Fruit fly (Drosophila melanogaster): ENCODE data around the gene CG16815.
A peak's percentile ranks its signal among the peaks of the same experiment; 100 is the strongest.

Gene CG16815

dm6 chr2L:13234610-13235489, 5.2 kb downstream of the CG16815 start, which contains the start of gene Mabi:
Gene Mabi (minus strand): TSS chr2L:13234660.
- peak; percentile 32 for TF ChIP-seq cad (GFP tag; optimal IDR thresholded peaks at IDR 0.05)
- TF ChIP-seq p53 (GFP tag; optimal IDR thresholded peaks at IDR 0.05), result peak; percentile 57
- no peak for TF ChIP-seq cg (GFP tag; optimal IDR thresholded peaks at IDR 0.05)
- peak in 1 of 2 experiments; percentile 79 for TF ChIP-seq tll (GFP tag; optimal IDR thresholded peaks at IDR 0.05)
- TF ChIP-seq Kr (GFP tag; optimal IDR thresholded peaks at IDR 0.05), result peak; percentile 63
- no peak for TF ChIP-seq CG3995 (GFP tag; optimal IDR thresholded peaks at IDR 0.05)
- peak; percentile 36 for TF ChIP-seq Ets65A (GFP tag)
- peak; percentile 100 for TF ChIP-seq CG15479 (GFP tag; optimal IDR thresholded peaks at IDR 0.05)
- TF ChIP-seq zen (tag; optimal IDR thresholded peaks at IDR 0.05), result peak; percentile 75
- peak; percentile 11 for TF ChIP-seq pros (GFP tag; optimal IDR thresholded peaks at IDR 0.05)
- peak; percentile 34 for TF ChIP-seq twi (tag; optimal IDR thresholded peaks at IDR 0.05)

dm6 chr2L:13236194-13236593, 6.6 kb downstream of the CG16815 start, which contains the start of gene Jhbp14:
Gene Jhbp14 (plus strand): TSS chr2L:13236494.
- TF ChIP-seq Gug (GFP tag; IDR thresholded peaks at IDR 0.05), result no peak
- no peak for TF ChIP-seq Awh (GFP tag; IDR thresholded peaks at IDR 0.05)
- TF ChIP-seq CG18619 (GFP tag; optimal IDR thresholded peaks at IDR 0.05), result no peak
- no peak for TF ChIP-seq vfl (GFP tag; optimal IDR thresholded peaks at IDR 0.05)
- TF ChIP-seq CG17328 (GFP tag; IDR thresholded peaks at IDR 0.05), result no peak
- TF ChIP-seq CG4360 (GFP tag; IDR thresholded peaks at IDR 0.05), result no peak
- no peak for TF ChIP-seq Hr51 (GFP tag; optimal IDR thresholded peaks at IDR 0.05)

dm6 chr2L:13239689-13240088, 10.1 kb downstream of the CG16815 start, which contains the start of gene Jhbp13:
Gene Jhbp13 (plus strand): TSS chr2L:13239989.
- TF ChIP-seq trem (tag; optimal IDR thresholded peaks at IDR 0.05) (no peak), Sry-δ (GFP tag; optimal IDR thresholded peaks at IDR 0.05) (no peak), aop (GFP tag; IDR thresholded peaks at IDR 0.05) (no peak), pho (GFP tag; optimal IDR thresholded peaks at IDR 0.05) (no peak), Dek (tag; optimal IDR thresholded peaks at IDR 0.05) (no peak), CG32532 (GFP tag; IDR thresholded peaks at IDR 0.05) (no peak), CG14014 (GFP tag; IDR thresholded peaks at IDR 0.05) (no peak), mld (GFP tag; IDR thresholded peaks at IDR 0.05; ENCODE audit: partially characterized antibody) (no peak), CG31441 (GFP tag; IDR thresholded peaks at IDR 0.05) (no peak), Ptx1 (GFP tag; IDR thresholded peaks at IDR 0.05) (no peak), Oli (tag; optimal IDR thresholded peaks at IDR 0.05) (no peak), CG13424 (tag; optimal IDR thresholded peaks at IDR 0.05) (no peak), CG6854 (GFP tag; optimal IDR thresholded peaks at IDR 0.05) (no peak), bbx (GFP tag; IDR thresholded peaks at IDR 0.05; ENCODE audit: partially characterized antibody) (no peak), CG8359 (GFP tag; optimal IDR thresholded peaks at IDR 0.05; ENCODE audit: borderline replicate concordance) (no peak), ro (GFP tag; IDR thresholded peaks at IDR 0.05) (no peak), grn (GFP tag; optimal IDR thresholded peaks at IDR 0.05) (no peak)

Data from whole organism, embryonic.